Worm (Caenorhabditis elegans) whole organism, young adult: ENCODE results near the gene Y48A6B.3.
A peak's percentile ranks its signal among the peaks of the same experiment; 100 is the strongest.

Experiments used
- B0336.3 ChIP-seq: fragments of 200-800 bp; sonication (Bioruptor generic); IDR thresholded peaks from 2 replicates; pipeline ENCODE4 v1.3.6; 2022; ENCODE audit warnings: missing genetic modification characterization, missing compliant biosample characterization
- C17E4.6 ChIP-seq: fragments of 200-800 bp; sonication (Bioruptor generic); IDR thresholded peaks from 2 replicates; pipeline ENCODE4 v1.3.6; 2022; ENCODE audit warnings: missing genetic modification reagents, missing genetic modification characterization, missing compliant biosample characterization
- D2030.7 ChIP-seq: fragments of 200-800 bp; sonication (Bioruptor generic); IDR thresholded peaks from 2 replicates; pipeline ENCODE4 v1.3.6; 2022; ENCODE audit warnings: missing genetic modification reagents, missing genetic modification characterization, missing compliant biosample characterization
- F23B12.7 ChIP-seq: sonication (generic microtip); optimal IDR thresholded peaks from 2 replicates; lab custom pipeline; 2017; ENCODE audit warnings: missing genetic modification characterization, mild to moderate bottlenecking, missing compliant biosample characterization, antibody characterized with exemption, moderate library complexity; ENCODE audit not compliant: insufficient read depth
- F33H1.4 ChIP-seq: fragments of 200-800 bp; sonication (Bioruptor generic); IDR thresholded peaks from 2 replicates; pipeline ENCODE4 v1.3.6; 2022; ENCODE audit warnings: missing genetic modification reagents, missing genetic modification characterization, missing compliant biosample characterization
- F39B2.1 ChIP-seq: fragments of 200-800 bp; sonication (Bioruptor generic); IDR thresholded peaks from 2 replicates; pipeline ENCODE4 v1.3.6; 2022; ENCODE audit warnings: missing genetic modification reagents, missing genetic modification characterization, missing compliant biosample characterization
- F49E8.2 ChIP-seq: sonication (generic microtip); optimal IDR thresholded peaks from 3 replicates; lab custom pipeline; 2017; ENCODE audit warnings: missing genetic modification characterization, mild to moderate bottlenecking, missing compliant biosample characterization, antibody characterized with exemption, moderate library complexity; ENCODE audit not compliant: insufficient read depth
- F57A8.1 ChIP-seq: fragments of 200-800 bp; sonication (Bioruptor generic); optimal IDR thresholded peaks from 2 replicates; lab custom pipeline; 2018; ENCODE audit warnings: mild to moderate bottlenecking, missing genetic modification characterization, moderate library complexity, missing compliant biosample characterization
- Y53F4B.3 ChIP-seq: fragments of 200-800 bp; sonication (Bioruptor generic); IDR thresholded peaks from 2 replicates; pipeline ENCODE4 v1.3.6; 2022; ENCODE audit warnings: missing genetic modification reagents, missing genetic modification characterization, missing compliant biosample characterization
- Y53G8AR.9 ChIP-seq: fragments of 200-800 bp; sonication (Bioruptor generic); conservative IDR thresholded peaks from 2 replicates; pipeline ENCODE4 v1.3.6; 2022; ENCODE audit warnings: missing genetic modification reagents, missing genetic modification characterization, missing compliant biosample characterization
- athp-1 ChIP-seq: sonication (generic microtip); optimal IDR thresholded peaks from 2 replicates; lab custom pipeline; 2017; ENCODE audit warnings: mild to moderate bottlenecking, missing genetic modification characterization, missing compliant biosample characterization
- attf-5 ChIP-seq: fragments of 200-800 bp; sonication (Bioruptor generic); optimal IDR thresholded peaks from 2 replicates; lab custom pipeline; 2018; ENCODE audit warnings: mild to moderate bottlenecking, missing genetic modification characterization, missing compliant biosample characterization
- attf-6 ChIP-seq: fragments of 200-800 bp; sonication (Bioruptor generic); IDR thresholded peaks from 2 replicates; pipeline ENCODE4 v1.3.6; 2022; ENCODE audit warnings: missing genetic modification reagents, missing genetic modification characterization, missing compliant biosample characterization
- cebp-1 ChIP-seq, 2 experiments: fragments of 200-800 bp in 1 of 2; sonication (Bioruptor generic) in 1 of 2; sonication (generic microtip) in 1 of 2; IDR thresholded peaks in 1 of 2; optimal IDR thresholded peaks in 1 of 2; 2 replicates each; pipeline versions ENCODE4 v1.3.6 to Lab custom; 2017 to 2022; ENCODE audit warnings: missing compliant biosample characterization in 2 of 2, missing genetic modification characterization in 2 of 2, mild to moderate bottlenecking in 1 of 2, missing genetic modification reagents in 1 of 2, moderate library complexity in 1 of 2
- ceh-100 ChIP-seq: fragments of 200-800 bp; sonication (Bioruptor generic); IDR thresholded peaks from 2 replicates; pipeline ENCODE4 v1.3.6; 2022; ENCODE audit warnings: missing genetic modification reagents, missing genetic modification characterization, missing compliant biosample characterization
- ceh-27 ChIP-seq: fragments of 200-800 bp; sonication (Bioruptor generic); optimal IDR thresholded peaks from 2 replicates; lab custom pipeline; 2018; ENCODE audit warnings: mild to moderate bottlenecking, missing genetic modification characterization, moderate library complexity, missing compliant biosample characterization
- ceh-91 ChIP-seq: fragments of 200-800 bp; sonication (Bioruptor generic); IDR thresholded peaks from 2 replicates; pipeline ENCODE4 v1.3.6; 2022; ENCODE audit warnings: missing genetic modification reagents, missing genetic modification characterization, missing compliant biosample characterization
- dpl-1 ChIP-seq: fragments of 150-350 bp; optimal IDR thresholded peaks from 2 replicates; lab custom pipeline; 2014; ENCODE audit warnings: missing biosample characterization, missing genetic modification reagents, missing genetic modification characterization
- efl-1 ChIP-seq: fragments of 150-350 bp; optimal IDR thresholded peaks from 2 replicates; lab custom pipeline; 2014; ENCODE audit warnings: missing biosample characterization, missing genetic modification reagents, missing genetic modification characterization
- egl-44 ChIP-seq: fragments of 200-800 bp; sonication (Bioruptor generic); IDR thresholded peaks from 2 replicates; pipeline ENCODE4 v1.3.6; 2022; ENCODE audit warnings: missing genetic modification reagents, missing genetic modification characterization, missing compliant biosample characterization
- fkh-3 ChIP-seq: sonication (generic microtip); optimal IDR thresholded peaks from 2 replicates; lab custom pipeline; 2016; ENCODE audit warnings: mild to moderate bottlenecking, missing genetic modification characterization, missing compliant biosample characterization
- gei-17 ChIP-seq: fragments of 200-800 bp; sonication (Bioruptor generic); optimal IDR thresholded peaks from 2 replicates; lab custom pipeline; 2018; ENCODE audit warnings: mild to moderate bottlenecking, missing genetic modification characterization, missing compliant biosample characterization
- him-1 ChIP-seq: sonication (generic microtip); optimal IDR thresholded peaks from 2 replicates; lab custom pipeline; 2016; ENCODE audit warnings: missing genotype, missing genetic modification reagents, missing genetic modification characterization, missing compliant biosample characterization
- hlh-12 ChIP-seq: sonication (generic microtip); optimal IDR thresholded peaks from 2 replicates; lab custom pipeline; 2016; ENCODE audit warnings: missing genetic modification characterization, missing compliant biosample characterization
- hmg-20 ChIP-seq: fragments of 200-800 bp; sonication (Bioruptor generic); IDR thresholded peaks from 2 replicates; pipeline ENCODE4 v1.3.6; 2022; ENCODE audit warnings: missing genetic modification reagents, missing genetic modification characterization, missing compliant biosample characterization
- hsf-1 ChIP-seq: fragments of 200-800 bp; sonication (Bioruptor generic); IDR thresholded peaks from 2 replicates; pipeline ENCODE4 v1.3.6; 2022; ENCODE audit warnings: missing genetic modification reagents, missing genetic modification characterization, missing compliant biosample characterization
- let-526 ChIP-seq: fragments of 200-800 bp; sonication (Bioruptor generic); IDR thresholded peaks from 2 replicates; pipeline ENCODE4 v1.3.6; 2022; ENCODE audit warnings: missing genetic modification reagents, missing genetic modification characterization, missing compliant biosample characterization
- lin-54 ChIP-seq: fragments of 200-800 bp; sonication (Bioruptor generic); optimal IDR thresholded peaks from 2 replicates; lab custom pipeline; 2018; ENCODE audit warnings: mild to moderate bottlenecking, missing genetic modification characterization, missing compliant biosample characterization
- lsl-1 ChIP-seq: fragments of 200-800 bp; sonication (Bioruptor generic); optimal IDR thresholded peaks from 2 replicates; lab custom pipeline; 2018; ENCODE audit warnings: mild to moderate bottlenecking, missing genetic modification characterization, moderate library complexity, missing compliant biosample characterization
- madf-3 ChIP-seq: fragments of 200-800 bp; sonication (Bioruptor generic); IDR thresholded peaks from 2 replicates; pipeline ENCODE4 v1.3.6; 2022; ENCODE audit warnings: missing genetic modification reagents, missing genetic modification characterization, missing compliant biosample characterization
- mxl-1 ChIP-seq: sonication (generic microtip); optimal IDR thresholded peaks from 2 replicates; lab custom pipeline; 2016; ENCODE audit warnings: missing genetic modification characterization, missing compliant biosample characterization
- nfyb-1 ChIP-seq: fragments of 200-800 bp; sonication (Bioruptor generic); IDR thresholded peaks from 2 replicates; pipeline ENCODE4 v1.3.6; 2022; ENCODE audit warnings: missing genetic modification reagents, missing genetic modification characterization, missing compliant biosample characterization
- pbrm-1 ChIP-seq: fragments of 200-800 bp; sonication (Bioruptor generic); IDR thresholded peaks from 2 replicates; pipeline ENCODE4 v1.3.6; 2022; ENCODE audit warnings: missing genetic modification reagents, missing genetic modification characterization, missing compliant biosample characterization
- sea-2 ChIP-seq: fragments of 200-800 bp; sonication (Bioruptor generic); IDR thresholded peaks from 2 replicates; pipeline ENCODE4 v1.3.6; 2022; ENCODE audit warnings: missing genetic modification characterization, missing compliant biosample characterization
- snpc-1.1 ChIP-seq: sonication (generic microtip); optimal IDR thresholded peaks from 2 replicates; lab custom pipeline; 2017; ENCODE audit warnings: missing genetic modification characterization, mild to moderate bottlenecking, missing compliant biosample characterization, antibody characterized with exemption, moderate library complexity, missing genotype, missing genetic modification reagents; ENCODE audit not compliant: insufficient read depth
- snpc-1.3 ChIP-seq: sonication (generic microtip); optimal IDR thresholded peaks from 2 replicates; lab custom pipeline; 2017; ENCODE audit warnings: missing genetic modification characterization, mild to moderate bottlenecking, missing compliant biosample characterization, antibody characterized with exemption, moderate library complexity, missing genotype, missing genetic modification reagents; ENCODE audit not compliant: insufficient read depth
- snpc-4 ChIP-seq, 5 experiments: fragments of 150-350 bp in 1 of 5; sonication (generic microtip) in 4 of 5; optimal IDR thresholded peaks; 2 replicates each; lab custom pipeline; 2014 to 2018; ENCODE audit warnings: missing genetic modification characterization in 5 of 5, missing biosample characterization in 3 of 5, antibody characterized with exemption in 2 of 5, mild to moderate bottlenecking in 2 of 5, missing compliant biosample characterization in 2 of 5, missing genotype in 2 of 5, moderate library complexity in 2 of 5, missing genetic modification reagents in 1 of 5
- somi-1 ChIP-seq: fragments of 200-800 bp; sonication (Bioruptor generic); optimal IDR thresholded peaks from 2 replicates; lab custom pipeline; 2018; ENCODE audit warnings: mild to moderate bottlenecking, missing genetic modification characterization, missing compliant biosample characterization
- tbp1 ChIP-seq: fragments of 200-800 bp; sonication (Bioruptor generic); optimal IDR thresholded peaks from 2 replicates; lab custom pipeline; 2018; ENCODE audit warnings: mild to moderate bottlenecking, missing genetic modification characterization, missing compliant biosample characterization
- tlf-1 ChIP-seq: fragments of 200-800 bp; sonication (Bioruptor generic); optimal IDR thresholded peaks from 2 replicates; lab custom pipeline; 2018; ENCODE audit warnings: mild to moderate bottlenecking, missing genetic modification characterization, missing compliant biosample characterization
- xnd-1 ChIP-seq: sonication (generic microtip); optimal IDR thresholded peaks from 2 replicates; lab custom pipeline; 2016; ENCODE audit warnings: missing genotype, missing genetic modification reagents, missing genetic modification characterization, missing compliant biosample characterization
- zim-3 ChIP-seq: sonication (generic microtip); optimal IDR thresholded peaks from 2 replicates; lab custom pipeline; 2017; ENCODE audit warnings: mild to moderate bottlenecking, missing genetic modification characterization, moderate library complexity, missing compliant biosample characterization
- ztf-25 ChIP-seq: fragments of 200-800 bp; sonication (Bioruptor generic); IDR thresholded peaks from 2 replicates; pipeline ENCODE4 v1.3.6; 2022; ENCODE audit warnings: missing genetic modification reagents, missing genetic modification characterization, missing compliant biosample characterization
- ztf-28 ChIP-seq: fragments of 200-800 bp; sonication (Bioruptor generic); IDR thresholded peaks from 2 replicates; pipeline ENCODE4 v1.3.6; 2022; ENCODE audit warnings: missing genetic modification reagents, missing genetic modification characterization, missing compliant biosample characterization

The Y48A6B.3 gene

ce11 chrIII:11032872-11033271, 24.9 kb downstream of the Y48A6B.3 start, which contains the start of gene Y48A6B.9:
Y48A6B.9 (plus strand) TSS chrIII:11033172.
- TF ChIP-seq xnd-1 (tag; lab: Kevin White, UChicago), result no peak
- TF ChIP-seq gei-17 (GFP tag; lab: Kevin White, UChicago), result no peak

DNA sequence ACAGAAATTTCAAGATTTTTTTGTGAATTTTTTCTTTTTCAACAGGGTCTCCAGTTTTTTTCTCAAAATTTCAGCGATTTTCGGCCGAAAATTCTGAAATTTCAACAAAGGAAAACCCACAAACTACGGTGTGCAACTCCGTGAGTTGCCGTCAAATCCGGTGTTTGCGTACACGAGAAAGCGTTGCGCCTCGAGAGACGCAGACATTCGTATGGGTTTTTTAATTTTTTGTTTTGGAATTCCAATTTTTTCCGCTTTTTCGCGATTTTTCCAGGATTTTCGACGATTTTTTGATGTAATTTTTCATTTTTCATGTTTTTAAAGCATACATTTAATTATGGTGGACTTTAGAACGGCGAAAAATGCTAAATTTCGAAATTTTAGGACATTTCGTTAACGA, 28.1 kb downstream of the Y48A6B.3 start:
- TF ChIP-seq B0336.3 (peak; percentile 83), him-1 (tag; lab: Kevin White, UChicago) (peak; percentile 36), fkh-3 (tag; lab: Kevin White, UChicago) (no peak), ceh-91 (GFP tag; lab: Robert Waterston, UW) (peak; percentile 57), ztf-28 (GFP tag; lab: Robert Waterston, UW) (0 out of 2 replicates have a peak, but pooled peaks have one; percentile 46), xnd-1 (tag; lab: Kevin White, UChicago) (peak; percentile 64), Y53F4B.3 (GFP tag; lab: Robert Waterston, UW) (0 out of 2 replicates have a peak, but pooled peaks have one; percentile 19), athp-1 (tag; lab: Kevin White, UChicago) (peak; percentile 27), dpl-1 (GFP tag; lab: Kevin White, UChicago) (peak; percentile 48), ceh-100 (GFP tag; lab: Robert Waterston, UW) (peak; percentile 81), ztf-25 (GFP tag; lab: Robert Waterston, UW) (no peak), Y53G8AR.9 (GFP tag; lab: Robert Waterston, UW) (peak; percentile 90), F23B12.7 (tag; lab: Kevin White, UChicago) (peak; percentile 75), attf-6 (0 out of 2 replicates have a peak, but pooled peaks have one; percentile 56), egl-44 (no peak), F57A8.1 (GFP tag; lab: Kevin White, UChicago) (no peak), tbp1 (GFP tag; lab: Kevin White, UChicago) (peak; percentile 64), F49E8.2 (peak; percentile 75), ceh-27 (GFP tag; lab: Kevin White, UChicago) (no peak), F33H1.4 (GFP tag; lab: Robert Waterston, UW) (peak; percentile 71), snpc-1.1 (tag; lab: Kevin White, UChicago) (peak; percentile 83), hmg-20 (GFP tag; lab: Robert Waterston, UW) (0 out of 2 replicates have a peak, but pooled peaks have one; percentile 20), zim-3 (tag; lab: Kevin White, UChicago) (no peak), madf-3 (GFP tag; lab: Robert Waterston, UW) (0 out of 2 replicates have a peak, but pooled peaks have one; percentile 52), hsf-1 (GFP tag; lab: Robert Waterston, UW) (peak; percentile 64; the same call in 1 of the 2 replicates), snpc-1.3 (peak; percentile 91), mxl-1 (tag; lab: Kevin White, UChicago) (no peak), F39B2.1 (GFP tag; lab: Robert Waterston, UW) (no peak), snpc-4 (GFP tag; optimal IDR thresholded peaks at IDR 0.05; lab: Kevin White, UChicago) (peak; percentile 62), snpc-4 (tag; optimal IDR thresholded peaks at IDR 0.05; lab: Kevin White, UChicago) (peak in 3 of 4 experiments; percentile 26 to 64 (median 47)), pbrm-1 (GFP tag; lab: Robert Waterston, UW) (peak; percentile 84), lsl-1 (GFP tag; lab: Kevin White, UChicago) (peak; percentile 89), tlf-1 (GFP tag; lab: Kevin White, UChicago) (peak; percentile 61), efl-1 (GFP tag; lab: Kevin White, UChicago) (peak; percentile 70), somi-1 (GFP tag; lab: Kevin White, UChicago) (no peak), D2030.7 (GFP tag; lab: Robert Waterston, UW) (peak; percentile 88), nfyb-1 (no peak), sea-2 (GFP tag; lab: Robert Waterston, UW) (no peak), attf-5 (GFP tag; lab: Kevin White, UChicago) (peak; percentile 34), hlh-12 (tag; lab: Kevin White, UChicago) (no peak), let-526 (no peak), cebp-1 (GFP tag; IDR thresholded peaks at IDR 0.05; lab: Robert Waterston, UW) (0 out of 2 replicates have a peak, but pooled peaks have one; percentile 26), cebp-1 (tag; optimal IDR thresholded peaks at IDR 0.05; lab: Kevin White, UChicago) (peak; percentile 69), lin-54 (peak; percentile 87), C17E4.6 (peak; percentile 11; the same call in 1 of the 2 replicates)
